Fruit fly (Drosophila melanogaster) whole organism, embryonic: ENCODE data around the gene CG9289.
A peak's percentile ranks its signal among the peaks of the same experiment; 100 is the strongest.

Experiments
- Bgb ChIP-seq: fragments of 200-800 bp; sonication (Bioruptor generic); IDR thresholded peaks from 2 replicates; pipeline ENCODE4 v1.3.6; 2022; ENCODE audit warnings: missing biosample characterization, missing genetic modification characterization; ENCODE audit not compliant: partially characterized antibody
- CG10462 ChIP-seq: fragments of 200-800 bp; sonication (Bioruptor generic); optimal IDR thresholded peaks from 2 replicates; lab custom pipeline; 2016; ENCODE audit warnings: missing biosample characterization, missing genetic modification characterization
- CG10654 ChIP-seq: fragments of 200-800 bp; sonication (Bioruptor generic); optimal IDR thresholded peaks from 2 replicates; lab custom pipeline; 2016; ENCODE audit warnings: missing biosample characterization, missing genetic modification characterization
- CG11456 ChIP-seq: fragments of 200-800 bp; sonication (Bioruptor generic); IDR thresholded peaks from 3 replicates; pipeline ENCODE4 v1.3.6; 2022; ENCODE audit warnings: missing biosample characterization, missing genetic modification characterization
- CG12299 ChIP-seq: fragments of 200-800 bp; sonication (Bioruptor generic); optimal IDR thresholded peaks from 2 replicates; lab custom pipeline; 2018; ENCODE audit warnings: missing biosample characterization, mild to moderate bottlenecking, missing genetic modification characterization
- CG13287 ChIP-seq: fragments of 200-800 bp; sonication (Bioruptor generic); IDR thresholded peaks from 2 replicates; pipeline ENCODE4 v1.3.6; 2022; ENCODE audit warnings: missing biosample characterization, missing genetic modification characterization; ENCODE audit not compliant: partially characterized antibody
- CG13424 ChIP-seq: fragments of 200-800 bp; sonication (Bioruptor generic); optimal IDR thresholded peaks from 2 replicates; lab custom pipeline; 2019; ENCODE audit warnings: missing biosample characterization, mild to moderate bottlenecking, missing genetic modification characterization, moderate library complexity
- CG13894 ChIP-seq: fragments of 200-800 bp; sonication (Bioruptor generic); optimal IDR thresholded peaks from 3 replicates; lab custom pipeline; 2018; ENCODE audit warnings: missing biosample characterization, mild to moderate bottlenecking, missing genetic modification characterization, moderate library complexity
- CG14667 ChIP-seq: fragments of 200-800 bp; sonication (Bioruptor generic); IDR thresholded peaks from 2 replicates; pipeline ENCODE4 v1.3.6; 2022; ENCODE audit warnings: missing biosample characterization, missing genetic modification characterization
- CG14860 ChIP-seq: fragments of 200-800 bp; sonication (Bioruptor generic); IDR thresholded peaks from 3 replicates; pipeline ENCODE4 v1.3.6; 2022; ENCODE audit warnings: missing biosample characterization, missing genetic modification characterization; ENCODE audit not compliant: partially characterized antibody
- CG16813 ChIP-seq: fragments of 200-800 bp; sonication (Bioruptor generic); IDR thresholded peaks from 3 replicates; pipeline ENCODE4 v1.3.6; 2022; ENCODE audit warnings: missing biosample characterization, missing genetic modification characterization; ENCODE audit not compliant: partially characterized antibody
- CG17186 ChIP-seq: fragments of 200-800 bp; sonication (Bioruptor generic); optimal IDR thresholded peaks from 3 replicates; lab custom pipeline; 2017; ENCODE audit warnings: missing biosample characterization, missing genetic modification reagents, missing genetic modification characterization
- CG2712 ChIP-seq: fragments of 200-800 bp; optimal IDR thresholded peaks from 3 replicates; lab custom pipeline; 2019; ENCODE audit warnings: missing biosample characterization, mild to moderate bottlenecking, missing genetic modification characterization, moderate library complexity
- CG31441 ChIP-seq: fragments of 200-800 bp; sonication (Bioruptor generic); IDR thresholded peaks from 2 replicates; pipeline ENCODE4 v1.3.6; 2022; ENCODE audit warnings: missing biosample characterization, missing genetic modification characterization
- CG42726 ChIP-seq: fragments of 200-800 bp; sonication (Bioruptor generic); IDR thresholded peaks from 2 replicates; pipeline ENCODE4 v1.3.6; 2022; ENCODE audit warnings: missing biosample characterization, missing genetic modification characterization; ENCODE audit not compliant: partially characterized antibody
- CG4730 ChIP-seq: fragments of 200-800 bp; sonication (Bioruptor generic); IDR thresholded peaks from 2 replicates; pipeline ENCODE4 v1.3.6; 2022; ENCODE audit warnings: missing biosample characterization, missing genetic modification characterization
- CG5180 ChIP-seq: fragments of 200-800 bp; sonication (Bioruptor generic); optimal IDR thresholded peaks from 3 replicates; lab custom pipeline; 2017; ENCODE audit warnings: missing biosample characterization, missing genetic modification characterization, mild to moderate bottlenecking, moderate library complexity, missing genetic modification reagents
- CG7745 ChIP-seq: fragments of 200-800 bp; sonication (Bioruptor generic); optimal IDR thresholded peaks from 2 replicates; lab custom pipeline; 2018; ENCODE audit warnings: missing biosample characterization, mild to moderate bottlenecking, missing genetic modification characterization, moderate library complexity
- CG8290 ChIP-seq, 3 experiments: fragments of 200-800 bp; sonication (Bioruptor generic); optimal IDR thresholded peaks; 2 replicates each; lab custom pipeline; 2016 to 2019; ENCODE audit warnings: missing biosample characterization in 3 of 3, missing genetic modification characterization in 3 of 3, mild to moderate bottlenecking in 2 of 3, moderate library complexity in 1 of 3
- CG8478 ChIP-seq: fragments of >200 bp; optimal IDR thresholded peaks from 2 replicates; lab custom pipeline; 2018
- CG9609 ChIP-seq: fragments of 200-800 bp; sonication (Bioruptor generic); optimal IDR thresholded peaks from 3 replicates; lab custom pipeline; 2016; ENCODE audit warnings: missing biosample characterization, missing genetic modification characterization
- CG9797 ChIP-seq: fragments of 200-800 bp; sonication (Bioruptor generic); optimal IDR thresholded peaks from 3 replicates; lab custom pipeline; 2018; ENCODE audit warnings: missing biosample characterization, mild to moderate bottlenecking, missing genetic modification characterization
- CG9817 ChIP-seq: fragments of 200-800 bp; sonication (Bioruptor generic); optimal IDR thresholded peaks from 2 replicates; lab custom pipeline; 2018; ENCODE audit warnings: missing biosample characterization, mild to moderate bottlenecking, missing genetic modification characterization, moderate library complexity
- E2f1 ChIP-seq: fragments of 200-800 bp; sonication (Bioruptor generic); IDR thresholded peaks from 2 replicates; pipeline ENCODE4 v1.3.6; 2022; ENCODE audit warnings: missing biosample characterization, missing genetic modification characterization
- Eip74EF ChIP-seq, 2 experiments: fragments of 200-800 bp in 1 of 2; fragments of >200 bp in 1 of 2; sonication (Bioruptor generic) in 1 of 2; optimal IDR thresholded peaks; 2 replicates each; lab custom pipeline; 2017 to 2019; ENCODE audit warnings: missing biosample characterization in 2 of 2, missing genetic modification characterization in 2 of 2, mild to moderate bottlenecking in 1 of 2, moderate library complexity in 1 of 2
- Hand ChIP-seq: fragments of 200-800 bp; sonication (Bioruptor generic); optimal IDR thresholded peaks from 2 replicates; lab custom pipeline; 2017; ENCODE audit warnings: mild to moderate bottlenecking, missing biosample characterization, missing genetic modification reagents, missing genetic modification characterization
- Ptx1 ChIP-seq: fragments of 200-800 bp; sonication (Bioruptor generic); IDR thresholded peaks from 2 replicates; pipeline ENCODE4 v1.3.6; 2022; ENCODE audit warnings: missing biosample characterization, missing genetic modification characterization
- Ravus ChIP-seq: fragments of 200-800 bp; sonication (Bioruptor generic); IDR thresholded peaks from 2 replicates; pipeline ENCODE4 v1.3.6; 2022; ENCODE audit warnings: missing biosample characterization, missing genetic modification characterization
- Scr ChIP-seq: fragments of 200-800 bp; sonication (Bioruptor generic); IDR thresholded peaks from 2 replicates; pipeline ENCODE4 v1.3.6; 2022; ENCODE audit warnings: missing biosample characterization, missing genetic modification characterization; ENCODE audit not compliant: partially characterized antibody
- Side ChIP-seq: fragments of 200-800 bp; sonication (Bioruptor generic); optimal IDR thresholded peaks from 2 replicates; lab custom pipeline; 2016; ENCODE audit warnings: missing biosample characterization, missing genetic modification characterization
- Ssrp ChIP-seq: fragments of 200-800 bp; sonication (Bioruptor generic); optimal IDR thresholded peaks from 2 replicates; lab custom pipeline; 2018; ENCODE audit warnings: missing biosample characterization, mild to moderate bottlenecking, missing genetic modification characterization, moderate library complexity
- Trl ChIP-seq, 3 experiments: fragments of >200 bp in 2 of 3; fragments of 200-800 bp in 1 of 3; sonication (Bioruptor generic) in 1 of 3; optimal IDR thresholded peaks; 2 replicates in 1 of 3; 3 replicates in 2 of 3; lab custom pipeline; 2016 to 2017; ENCODE audit warnings: missing biosample characterization in 1 of 3, missing genetic modification characterization in 1 of 3
- Usf ChIP-seq: fragments of 200-800 bp; sonication (Bioruptor generic); optimal IDR thresholded peaks from 2 replicates; lab custom pipeline; 2017; ENCODE audit warnings: missing genotype, missing biosample characterization, missing genetic modification characterization
- amos ChIP-seq: fragments of 200-800 bp; sonication (Bioruptor generic); IDR thresholded peaks from 2 replicates; pipeline ENCODE4 v1.3.6; 2022; ENCODE audit warnings: missing biosample characterization, missing genetic modification characterization; ENCODE audit not compliant: partially characterized antibody
- aop ChIP-seq: fragments of 200-800 bp; sonication (Bioruptor generic); IDR thresholded peaks from 2 replicates; pipeline ENCODE4 v1.3.6; 2022; ENCODE audit warnings: missing biosample characterization, missing genetic modification characterization
- chinmo ChIP-seq: fragments of 200-800 bp; sonication (Bioruptor generic); IDR thresholded peaks from 4 replicates; pipeline ENCODE4 v1.3.6; 2022; ENCODE audit warnings: missing biosample characterization, missing genetic modification characterization; ENCODE audit not compliant: partially characterized antibody
- croc ChIP-seq: fragments of 200-800 bp; sonication (Bioruptor generic); conservative IDR thresholded peaks from 3 replicates; pipeline ENCODE4 v1.3.6; 2022; ENCODE audit warnings: missing biosample characterization, missing genetic modification characterization
- fu2 ChIP-seq: fragments of 200-800 bp; sonication (Bioruptor generic); optimal IDR thresholded peaks from 2 replicates; lab custom pipeline; 2016; ENCODE audit warnings: missing biosample characterization, missing genetic modification characterization
- gcm ChIP-seq: fragments of 200-800 bp; sonication (Bioruptor generic); optimal IDR thresholded peaks from 2 replicates; lab custom pipeline; 2019; ENCODE audit warnings: missing biosample characterization, mild to moderate bottlenecking, missing genetic modification characterization, moderate library complexity
- grn ChIP-seq: fragments of 200-800 bp; sonication (Bioruptor generic); optimal IDR thresholded peaks from 3 replicates; lab custom pipeline; 2017; ENCODE audit warnings: missing biosample characterization, missing genetic modification characterization
- insv ChIP-seq, 2 experiments: fragments of 200-800 bp; sonication (Bioruptor generic); optimal IDR thresholded peaks; 3 replicates each; lab custom pipeline; 2016 to 2018; ENCODE audit warnings: missing biosample characterization in 2 of 2, missing genetic modification characterization in 2 of 2
- nerfin-1 ChIP-seq: fragments of 200-800 bp; sonication (Bioruptor generic); optimal IDR thresholded peaks from 3 replicates; lab custom pipeline; 2019; ENCODE audit warnings: missing biosample characterization, mild to moderate bottlenecking, missing genetic modification characterization, moderate library complexity
- nom ChIP-seq: fragments of 200-800 bp; sonication (Bioruptor generic); optimal IDR thresholded peaks from 2 replicates; lab custom pipeline; 2017; ENCODE audit warnings: missing biosample characterization, missing genetic modification characterization, mild to moderate bottlenecking, moderate library complexity, missing genetic modification reagents
- phol ChIP-seq: fragments of 200-800 bp; sonication (Bioruptor generic); optimal IDR thresholded peaks from 3 replicates; lab custom pipeline; 2018; ENCODE audit warnings: missing biosample characterization, mild to moderate bottlenecking, missing genetic modification characterization, moderate library complexity
- tna ChIP-seq: fragments of 200-800 bp; sonication (Bioruptor generic); IDR thresholded peaks from 2 replicates; pipeline ENCODE4 v1.3.6; 2022; ENCODE audit warnings: missing biosample characterization, missing genetic modification characterization; ENCODE audit not compliant: partially characterized antibody
- zen2 ChIP-seq: fragments of 200-800 bp; sonication (Bioruptor generic); IDR thresholded peaks from 3 replicates; pipeline ENCODE4 v1.3.6; 2022; ENCODE audit warnings: missing biosample characterization, missing genetic modification characterization; ENCODE audit not compliant: partially characterized antibody
- zfh2 ChIP-seq: fragments of 200-800 bp; sonication (Bioruptor generic); optimal IDR thresholded peaks from 2 replicates; lab custom pipeline; 2016; ENCODE audit warnings: missing biosample characterization, missing genetic modification characterization

Gene CG9289

dm6 chr2L:8683261-8684042 lies 724 bp downstream of the CG9289 start (continued):
- TF ChIP-seq CG10462 (GFP tag; lab: Kevin White, UChicago) (no peak), CG13894 (tag; lab: Kevin White, UChicago) (no peak), CG8478 (lab: Kevin White, UChicago) (no peak), E2f1 (no peak), Bgb (GFP tag; lab: Robert Waterston, UW) (peak; percentile 82), Usf (GFP tag; lab: Kevin White, UChicago) (no peak), phol (tag; lab: Kevin White, UChicago) (no peak), CG8290 (GFP tag; optimal IDR thresholded peaks at IDR 0.05; lab: Kevin White, UChicago) (no peak), CG8290 (tag; optimal IDR thresholded peaks at IDR 0.05; lab: Kevin White, UChicago) (no peak), aop (no peak), Trl (optimal IDR thresholded peaks at IDR 0.05; lab: Kevin White, UChicago) (no peak), Trl (GFP tag; optimal IDR thresholded peaks at IDR 0.05; lab: Kevin White, UChicago) (no peak), CG14860 (GFP tag; lab: Robert Waterston, UW) (peak; percentile 81), CG13287 (GFP tag; lab: Robert Waterston, UW) (peak; percentile 10; the same call in 1 of the 2 replicates), grn (GFP tag; lab: Kevin White, UChicago) (no peak), CG7745 (tag; lab: Kevin White, UChicago) (no peak), CG17186 (GFP tag; lab: Kevin White, UChicago) (no peak), Eip74EF (GFP tag; optimal IDR thresholded peaks at IDR 0.05; lab: Kevin White, UChicago) (peak in 1 of 2 experiments; percentile 25), fu2 (GFP tag; lab: Kevin White, UChicago) (no peak), CG14667 (GFP tag; lab: Robert Waterston, UW) (no peak), CG9797 (GFP tag; lab: Kevin White, UChicago) (no peak), CG9609 (GFP tag; lab: Kevin White, UChicago) (no peak), chinmo (GFP tag; lab: Robert Waterston, UW) (0 out of 4 replicates have a peak, but pooled peaks have one; percentile 40), Side (no peak), CG10654 (no peak), zen2 (peak; percentile 28; the same call in 2 of the 3 replicates), CG4730 (no peak), CG42726 (peak; percentile 91), nom (GFP tag; lab: Kevin White, UChicago) (no peak), CG2712 (tag; lab: Kevin White, UChicago) (no peak), CG11456 (GFP tag; lab: Robert Waterston, UW) (no peak), Ravus (GFP tag; lab: Robert Waterston, UW) (no peak), Scr (peak; percentile 72), Ssrp (no peak), CG5180 (GFP tag; lab: Kevin White, UChicago) (no peak), gcm (no peak), insv (GFP tag; optimal IDR thresholded peaks at IDR 0.05; lab: Kevin White, UChicago) (peak in 1 of 2 experiments; percentile 65), Hand (GFP tag; lab: Kevin White, UChicago) (no peak), CG31441 (0 out of 2 replicates have a peak, but pooled peaks have one; percentile 0), Ptx1 (GFP tag; lab: Robert Waterston, UW) (no peak), CG12299 (tag; lab: Kevin White, UChicago) (no peak), CG16813 (GFP tag; lab: Robert Waterston, UW) (peak; percentile 87), tna (peak; percentile 84), zfh2 (GFP tag; lab: Kevin White, UChicago) (no peak), croc (GFP tag; lab: Robert Waterston, UW) (no peak), CG13424 (tag; lab: Kevin White, UChicago) (no peak), CG9817 (no peak), nerfin-1 (tag; lab: Kevin White, UChicago) (no peak), amos (GFP tag; lab: Robert Waterston, UW) (peak; percentile 78)
